Worm (Caenorhabditis elegans) whole organism, mixed stage, embryonic: ENCODE data around the gene cnc-9.

Experiments
- bed-3 ChIP-seq: fragments of 200-800 bp; sonication (Bioruptor generic); optimal IDR thresholded peaks from 3 replicates; lab custom pipeline; 2018; ENCODE audit warnings: mild to moderate bottlenecking, missing genetic modification characterization, moderate library complexity, missing compliant biosample characterization
- ceh-43 ChIP-seq: fragments of 200-800 bp; sonication (Bioruptor generic); optimal IDR thresholded peaks from 2 replicates; lab custom pipeline; 2018; ENCODE audit warnings: mild to moderate bottlenecking, missing genetic modification characterization, moderate library complexity, missing compliant biosample characterization
- cnd-1 ChIP-seq: fragments of 200-800 bp; sonication (Bioruptor generic); optimal IDR thresholded peaks from 2 replicates; lab custom pipeline; 2018; ENCODE audit warnings: mild to moderate bottlenecking, missing genetic modification characterization, missing compliant biosample characterization
- elt-3 ChIP-seq: fragments of 150-350 bp; optimal IDR thresholded peaks from 2 replicates; lab custom pipeline; 2014; ENCODE audit warnings: missing biosample characterization, missing genetic modification characterization
- lin-13 ChIP-seq: fragments of 150-350 bp; optimal IDR thresholded peaks from 2 replicates; lab custom pipeline; 2014; ENCODE audit warnings: missing biosample characterization, missing genetic modification characterization
- lsy-2 ChIP-seq: fragments of 150-350 bp; optimal IDR thresholded peaks from 2 replicates; lab custom pipeline; 2014; ENCODE audit warnings: missing biosample characterization, missing genetic modification characterization
- nhr-237 ChIP-seq: fragments of 150-350 bp; optimal IDR thresholded peaks from 2 replicates; lab custom pipeline; 2014; ENCODE audit warnings: missing biosample characterization, missing genetic modification characterization
- nhr-76 ChIP-seq: sonication (generic microtip); optimal IDR thresholded peaks from 2 replicates; lab custom pipeline; 2017; ENCODE audit warnings: missing biosample characterization, missing genetic modification characterization
- pha-4 ChIP-seq: fragments of 150-350 bp; optimal IDR thresholded peaks from 2 replicates; lab custom pipeline; 2018; ENCODE audit warnings: missing biosample characterization, missing genetic modification reagents, missing genetic modification characterization
- snpc-4 ChIP-seq: fragments of 150-350 bp; optimal IDR thresholded peaks from 2 replicates; lab custom pipeline; 2014; ENCODE audit warnings: missing biosample characterization, missing genetic modification characterization
- unc-39 ChIP-seq: fragments of 150-350 bp; optimal IDR thresholded peaks from 2 replicates; lab custom pipeline; 2014; ENCODE audit warnings: missing biosample characterization, missing genetic modification characterization
- unc-62 ChIP-seq: fragments of 150-350 bp; optimal IDR thresholded peaks from 2 replicates; lab custom pipeline; 2014; ENCODE audit warnings: missing biosample characterization, missing genetic modification reagents, missing genetic modification characterization
- ztf-11 ChIP-seq: fragments of 150-350 bp; optimal IDR thresholded peaks from 2 replicates; lab custom pipeline; 2014; ENCODE audit warnings: missing biosample characterization, missing genetic modification characterization

DNA sequence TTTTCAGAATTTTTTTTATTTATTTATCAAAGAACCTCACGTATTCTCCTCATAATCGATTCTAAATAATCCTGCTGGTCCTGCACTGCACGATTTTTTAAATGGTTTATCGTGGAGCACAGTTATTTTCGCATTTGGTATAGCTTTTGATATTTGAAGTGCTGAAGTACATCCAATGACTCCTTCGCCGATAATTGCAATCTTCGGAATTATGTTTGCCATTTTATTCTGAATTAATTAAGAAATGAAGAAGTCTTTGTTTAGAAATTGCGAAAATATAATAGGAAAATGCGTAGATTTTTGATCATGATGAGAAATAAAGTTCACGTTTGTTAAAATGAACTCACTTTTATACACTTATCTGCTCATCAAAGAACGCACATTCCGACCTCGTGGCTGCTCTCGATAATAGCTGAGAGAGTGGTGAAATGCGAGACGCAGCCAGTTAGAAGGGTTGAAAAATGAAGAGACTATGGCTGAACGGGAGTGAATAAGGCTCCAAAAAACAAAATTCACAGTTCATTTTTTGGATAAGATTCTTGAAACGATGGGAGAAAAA is 34.9 kb upstream of the cnc-9 start:
- TF ChIP-seq bed-3 (GFP tag; lab: Kevin White, UChicago) (no peak), pha-4 (tag; lab: Kevin White, UChicago) (no peak), lin-13 (tag; lab: Kevin White, UChicago) (no peak), snpc-4 (no peak), ztf-11 (no peak), nhr-76 (tag; lab: Kevin White, UChicago) (no peak), elt-3 (tag; lab: Kevin White, UChicago) (no peak), nhr-237 (tag; lab: Kevin White, UChicago) (no peak), unc-62 (GFP tag; lab: Kevin White, UChicago) (no peak), lsy-2 (no peak), unc-39 (no peak), ceh-43 (no peak), cnd-1 (tag; lab: Kevin White, UChicago) (no peak)
